Fruit fly (Drosophila melanogaster) whole organism, prepupa: ENCODE results near the gene BthD.

Experiments
- CG10631 ChIP-seq: fragments of 200-800 bp; sonication (Bioruptor generic); optimal IDR thresholded peaks from 2 replicates; lab custom pipeline; 2016; ENCODE audit warnings: missing biosample characterization, missing genetic modification characterization
- CG11294 ChIP-seq: fragments of 200-800 bp; sonication (Bioruptor generic); IDR thresholded peaks from 2 replicates; pipeline ENCODE4 v1.3.6; 2022; ENCODE audit warnings: missing biosample characterization, missing genetic modification characterization
- CG15336 ChIP-seq: fragments of 200-800 bp; sonication (Bioruptor generic); IDR thresholded peaks from 2 replicates; pipeline ENCODE4 v1.3.6; 2022; ENCODE audit warnings: missing biosample characterization, missing genetic modification characterization
- CG1621 ChIP-seq: fragments of 200-800 bp; sonication (Bioruptor generic); optimal IDR thresholded peaks from 3 replicates; lab custom pipeline; 2018; ENCODE audit warnings: missing biosample characterization, mild to moderate bottlenecking, missing genetic modification characterization
- CG16779 ChIP-seq: fragments of 200-800 bp; sonication (Bioruptor generic); optimal IDR thresholded peaks from 3 replicates; lab custom pipeline; 2017; ENCODE audit warnings: missing biosample characterization, mild to moderate bottlenecking, missing genetic modification characterization
- CG3032 ChIP-seq: fragments of 200-800 bp; optimal IDR thresholded peaks from 2 replicates; lab custom pipeline; 2019; ENCODE audit warnings: missing biosample characterization, mild to moderate bottlenecking, missing genetic modification characterization, moderate library complexity
- CG31627 ChIP-seq: fragments of 200-800 bp; sonication (Bioruptor generic); optimal IDR thresholded peaks from 3 replicates; lab custom pipeline; 2016; ENCODE audit warnings: missing biosample characterization, missing genetic modification characterization
- CG3919 ChIP-seq: fragments of 200-800 bp; sonication (Bioruptor generic); optimal IDR thresholded peaks from 3 replicates; lab custom pipeline; 2016; ENCODE audit warnings: missing biosample characterization, missing genetic modification characterization
- CG4318 ChIP-seq: fragments of 200-800 bp; sonication (Bioruptor generic); optimal IDR thresholded peaks from 3 replicates; lab custom pipeline; 2017; ENCODE audit warnings: missing biosample characterization, mild to moderate bottlenecking, missing genetic modification characterization
- CG6163 ChIP-seq: fragments of 200-800 bp; sonication (Bioruptor generic); IDR thresholded peaks from 3 replicates; pipeline ENCODE4 v1.3.6; 2022; ENCODE audit warnings: missing biosample characterization, missing genetic modification characterization
- CG6276 ChIP-seq: fragments of 200-800 bp; sonication (Bioruptor generic); optimal IDR thresholded peaks from 2 replicates; lab custom pipeline; 2017; ENCODE audit warnings: missing biosample characterization, mild to moderate bottlenecking, missing genetic modification characterization
- CG6792 ChIP-seq: fragments of 200-800 bp; sonication (Bioruptor generic); optimal IDR thresholded peaks from 3 replicates; lab custom pipeline; 2016; ENCODE audit warnings: missing biosample characterization, missing genetic modification characterization
- CG6808 ChIP-seq: fragments of 200-800 bp; sonication (Bioruptor generic); optimal IDR thresholded peaks from 3 replicates; lab custom pipeline; 2017; ENCODE audit warnings: missing biosample characterization, missing genetic modification characterization, mild to moderate bottlenecking, moderate library complexity, missing genetic modification reagents
- CG6854 ChIP-seq: fragments of 200-800 bp; sonication (Bioruptor generic); optimal IDR thresholded peaks from 2 replicates; lab custom pipeline; 2017; ENCODE audit warnings: missing biosample characterization, mild to moderate bottlenecking, missing genetic modification characterization
- CG7368 ChIP-seq: fragments of 200-800 bp; sonication (Bioruptor generic); optimal IDR thresholded peaks from 3 replicates; lab custom pipeline; 2016; ENCODE audit warnings: missing biosample characterization, missing genetic modification characterization
- CG8119 ChIP-seq: fragments of 200-800 bp; sonication (Bioruptor generic); IDR thresholded peaks from 3 replicates; pipeline ENCODE4 v1.3.6; 2022; ENCODE audit warnings: missing biosample characterization, missing genetic modification characterization
- CG8319 ChIP-seq: fragments of 200-800 bp; sonication (Bioruptor generic); optimal IDR thresholded peaks from 3 replicates; lab custom pipeline; 2016; ENCODE audit warnings: missing biosample characterization, missing genetic modification characterization
- CG8632 ChIP-seq: fragments of 200-800 bp; sonication (Bioruptor generic); optimal IDR thresholded peaks from 3 replicates; lab custom pipeline; 2016; ENCODE audit warnings: missing biosample characterization, missing genetic modification characterization
- CG9139 ChIP-seq: fragments of 200-800 bp; sonication (Bioruptor generic); optimal IDR thresholded peaks from 3 replicates; lab custom pipeline; 2017; ENCODE audit warnings: missing biosample characterization, mild to moderate bottlenecking, missing genetic modification characterization
- Eip75B ChIP-seq: fragments of 200-800 bp; sonication (Bioruptor generic); optimal IDR thresholded peaks from 3 replicates; lab custom pipeline; 2016; ENCODE audit warnings: missing biosample characterization, missing genetic modification characterization
- Eip78C ChIP-seq: fragments of 200-800 bp; sonication (Bioruptor generic); peaks from one replicate; lab custom pipeline; 2016; ENCODE audit warnings: missing biosample characterization, missing genetic modification characterization
- Eip93F ChIP-seq: fragments of 200-800 bp; sonication (Bioruptor generic); optimal IDR thresholded peaks from 2 replicates; lab custom pipeline; 2016; ENCODE audit warnings: missing biosample characterization, mild to moderate bottlenecking, missing genetic modification characterization
- Ets21C ChIP-seq: fragments of 200-800 bp; sonication (Bioruptor generic); optimal IDR thresholded peaks from 3 replicates; lab custom pipeline; 2016; ENCODE audit warnings: missing biosample characterization, missing genetic modification characterization
- Hr4 ChIP-seq: fragments of 200-800 bp; sonication (Bioruptor generic); optimal IDR thresholded peaks from 3 replicates; lab custom pipeline; 2016; ENCODE audit warnings: missing biosample characterization, missing genetic modification characterization
- Met ChIP-seq: fragments of 200-800 bp; sonication (Bioruptor generic); optimal IDR thresholded peaks from 3 replicates; lab custom pipeline; 2016; ENCODE audit warnings: missing biosample characterization, missing genetic modification characterization
- OdsH ChIP-seq: fragments of 200-800 bp; sonication (Bioruptor generic); optimal IDR thresholded peaks from 3 replicates; lab custom pipeline; 2016; ENCODE audit warnings: missing biosample characterization, missing genetic modification characterization
- Smox ChIP-seq: fragments of 200-800 bp; sonication (Bioruptor generic); optimal IDR thresholded peaks from 3 replicates; lab custom pipeline; 2016; ENCODE audit warnings: missing biosample characterization, missing genetic modification characterization
- Sox102F ChIP-seq: fragments of 200-800 bp; sonication (Bioruptor generic); optimal IDR thresholded peaks from 2 replicates; lab custom pipeline; 2016; ENCODE audit warnings: missing biosample characterization, mild to moderate bottlenecking, missing genetic modification characterization
- Sox14 ChIP-seq: fragments of 200-800 bp; sonication (Bioruptor generic); optimal IDR thresholded peaks from 3 replicates; lab custom pipeline; 2016; ENCODE audit warnings: missing biosample characterization, missing genetic modification characterization
- achi ChIP-seq: fragments of 200-800 bp; sonication (Bioruptor generic); optimal IDR thresholded peaks from 3 replicates; lab custom pipeline; 2016; ENCODE audit warnings: missing biosample characterization, missing genetic modification characterization
- acj6 ChIP-seq: fragments of 200-800 bp; sonication (Bioruptor generic); optimal IDR thresholded peaks from 3 replicates; lab custom pipeline; 2016; ENCODE audit warnings: missing biosample characterization, missing genetic modification characterization
- cyc ChIP-seq: fragments of 200-800 bp; sonication (Bioruptor generic); optimal IDR thresholded peaks from 3 replicates; lab custom pipeline; 2016; ENCODE audit warnings: missing biosample characterization, missing genetic modification characterization
- dac ChIP-seq: fragments of 200-800 bp; sonication (Bioruptor generic); optimal IDR thresholded peaks from 2 replicates; lab custom pipeline; 2017; ENCODE audit warnings: missing biosample characterization, mild to moderate bottlenecking, missing genetic modification characterization
- fd59A ChIP-seq: fragments of 200-800 bp; sonication (Bioruptor generic); optimal IDR thresholded peaks from 2 replicates; lab custom pipeline; 2017; ENCODE audit warnings: missing biosample characterization, mild to moderate bottlenecking, missing genetic modification characterization, missing genetic modification reagents
- fd85E ChIP-seq: fragments of 200-800 bp; sonication (Bioruptor generic); optimal IDR thresholded peaks from 3 replicates; lab custom pipeline; 2016; ENCODE audit warnings: missing biosample characterization, missing genetic modification characterization
- fkh ChIP-seq: fragments of 200-800 bp; sonication (Bioruptor generic); optimal IDR thresholded peaks from 3 replicates; lab custom pipeline; 2017; ENCODE audit warnings: missing biosample characterization, mild to moderate bottlenecking, missing genetic modification characterization, moderate library complexity
- net ChIP-seq: fragments of 200-800 bp; sonication (Bioruptor generic); optimal IDR thresholded peaks from 3 replicates; lab custom pipeline; 2016; ENCODE audit warnings: missing biosample characterization, missing genetic modification characterization
- pdm3 ChIP-seq: fragments of 200-800 bp; sonication (Bioruptor generic); optimal IDR thresholded peaks from 3 replicates; lab custom pipeline; 2016; ENCODE audit warnings: missing biosample characterization, missing genetic modification characterization
- spab ChIP-seq: fragments of 200-800 bp; sonication (Bioruptor generic); optimal IDR thresholded peaks from 2 replicates; lab custom pipeline; 2017; ENCODE audit warnings: missing biosample characterization, mild to moderate bottlenecking, missing genetic modification characterization, missing genetic modification reagents
- ss ChIP-seq, 2 experiments: fragments of 200-800 bp; sonication (Bioruptor generic); optimal IDR thresholded peaks; 2 replicates in 1 of 2; 3 replicates in 1 of 2; lab custom pipeline; 2017 to 2018; ENCODE audit warnings: mild to moderate bottlenecking in 2 of 2, missing biosample characterization in 2 of 2, missing genetic modification characterization in 2 of 2, moderate library complexity in 1 of 2
- svp ChIP-seq: fragments of 200-800 bp; sonication (Bioruptor generic); peaks from one replicate; lab custom pipeline; 2016; ENCODE audit warnings: missing biosample characterization, missing genetic modification characterization
- vri ChIP-seq: fragments of 200-800 bp; sonication (Bioruptor generic); optimal IDR thresholded peaks from 3 replicates; lab custom pipeline; 2016; ENCODE audit warnings: missing biosample characterization, mild to moderate bottlenecking, missing genetic modification characterization

BthD gene

DNA sequence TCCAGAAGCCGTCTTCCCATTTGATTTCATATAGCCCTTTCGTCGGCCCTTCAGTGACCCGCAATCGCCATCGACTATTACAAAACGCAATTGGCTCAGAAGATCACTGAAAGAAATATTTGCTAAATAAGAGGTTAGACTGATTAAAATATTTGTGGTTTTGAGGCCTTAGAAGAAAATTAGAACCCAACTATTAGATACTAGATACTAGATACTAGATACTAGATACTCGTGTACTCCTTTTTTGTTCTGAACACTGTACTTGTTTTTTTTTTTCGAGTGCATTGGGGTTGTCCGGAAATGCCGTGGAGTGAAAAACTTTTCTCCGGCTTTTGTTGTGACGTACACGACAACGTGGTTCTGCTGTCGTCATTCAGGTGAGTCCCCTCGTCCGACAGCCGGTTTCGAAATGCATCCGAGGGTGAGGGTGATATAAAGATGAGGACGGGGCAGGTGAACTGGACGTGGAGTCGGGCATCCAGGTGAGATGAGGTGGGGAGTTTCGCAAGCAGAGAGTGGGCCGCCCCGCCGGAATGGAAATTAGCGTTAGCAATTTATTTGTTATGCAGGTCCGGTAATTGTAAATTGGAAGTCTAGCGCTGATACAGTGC lies 18.5 kb downstream of the BthD start (continued):
- TF ChIP-seq Ets21C (GFP tag; lab: Kevin White, UChicago) (peak; percentile 36), acj6 (GFP tag; lab: Kevin White, UChicago) (peak; percentile 31), Eip78C (GFP tag; lab: Kevin White, UChicago) (peak; percentile 78), CG3919 (GFP tag; lab: Kevin White, UChicago) (peak; percentile 46), CG1621 (tag; lab: Kevin White, UChicago) (no peak), CG8119 (0 out of 3 replicates have a peak, but pooled peaks have one; percentile 31), achi (GFP tag; lab: Kevin White, UChicago) (peak; percentile 47), vri (peak; percentile 3), CG11294 (GFP tag; lab: Robert Waterston, UW) (no peak), CG15336 (GFP tag; lab: Robert Waterston, UW) (peak; percentile 49; the same call in 1 of the 2 replicates), CG9139 (GFP tag; lab: Kevin White, UChicago) (no peak), cyc (GFP tag; lab: Kevin White, UChicago) (peak; percentile 58), spab (no peak), CG10631 (peak; percentile 21), Sox102F (GFP tag; lab: Kevin White, UChicago) (peak; percentile 40), Sox14 (GFP tag; lab: Kevin White, UChicago) (peak; percentile 30), Met (GFP tag; lab: Kevin White, UChicago) (peak; percentile 51), Eip75B (GFP tag; lab: Kevin White, UChicago) (peak; percentile 36), CG6854 (GFP tag; lab: Kevin White, UChicago) (no peak), pdm3 (GFP tag; lab: Kevin White, UChicago) (peak; percentile 54), CG7368 (no peak), fd59A (no peak), CG8632 (GFP tag; lab: Kevin White, UChicago) (peak; percentile 34), dac (GFP tag; lab: Kevin White, UChicago) (no peak)

DNA sequence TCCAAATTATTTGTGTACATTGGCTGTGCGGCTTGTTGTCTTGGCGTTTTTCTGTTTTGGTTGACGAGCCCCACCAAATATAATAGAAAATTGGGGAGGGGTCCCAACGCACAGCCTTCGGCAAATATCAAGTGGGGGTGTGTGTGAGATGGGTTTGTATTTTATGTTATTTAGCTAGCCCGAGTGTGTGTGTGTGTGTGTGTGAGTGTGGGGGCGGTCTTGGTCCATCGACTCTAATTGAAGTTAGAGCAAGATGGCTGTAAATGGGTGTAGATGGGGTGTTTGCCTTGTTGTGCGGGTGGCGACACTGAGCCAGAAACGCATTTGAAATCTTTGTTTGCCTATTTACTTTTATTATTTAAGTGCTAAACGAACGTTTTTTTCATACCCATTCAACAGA lies 20.7 kb downstream of the BthD start:
- TF ChIP-seq Eip93F (GFP tag; lab: Kevin White, UChicago) (no peak), CG6163 (GFP tag; lab: Robert Waterston, UW) (no peak), fkh (GFP tag; lab: Kevin White, UChicago) (peak; percentile 78), fd85E (GFP tag; lab: Kevin White, UChicago) (no peak), Hr4 (GFP tag; lab: Kevin White, UChicago) (no peak)

DNA sequence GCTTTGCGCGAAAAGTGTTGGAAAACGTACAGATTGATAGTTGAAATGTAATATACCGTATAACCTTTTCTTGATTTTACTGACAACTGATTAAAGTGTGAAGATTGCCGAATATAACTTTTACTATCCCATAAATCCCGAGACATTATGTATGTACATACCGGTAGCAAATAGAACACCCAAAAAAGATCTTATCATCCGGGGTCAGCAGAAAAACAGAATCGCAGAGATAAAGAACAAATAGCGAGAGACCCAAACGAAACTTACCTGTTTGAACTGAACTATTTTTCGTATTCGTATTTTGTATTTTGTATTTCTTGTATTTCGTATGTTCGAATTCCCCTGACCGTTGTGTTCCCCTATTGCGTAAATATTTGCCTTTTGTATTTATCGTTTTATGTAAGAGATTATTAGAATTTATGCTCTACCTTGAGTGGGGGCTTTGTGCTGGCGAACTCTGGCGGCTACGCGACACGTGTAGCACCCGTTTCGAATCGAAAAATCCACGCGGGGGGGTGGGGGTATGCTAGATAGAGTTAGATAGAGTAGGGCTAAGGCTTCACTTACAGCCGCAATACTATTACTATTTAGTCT lies 21.5 kb downstream of the BthD start:
- TF ChIP-seq fkh (GFP tag; lab: Kevin White, UChicago) (peak; percentile 35), CG3032 (tag; lab: Kevin White, UChicago) (no peak)

DNA sequence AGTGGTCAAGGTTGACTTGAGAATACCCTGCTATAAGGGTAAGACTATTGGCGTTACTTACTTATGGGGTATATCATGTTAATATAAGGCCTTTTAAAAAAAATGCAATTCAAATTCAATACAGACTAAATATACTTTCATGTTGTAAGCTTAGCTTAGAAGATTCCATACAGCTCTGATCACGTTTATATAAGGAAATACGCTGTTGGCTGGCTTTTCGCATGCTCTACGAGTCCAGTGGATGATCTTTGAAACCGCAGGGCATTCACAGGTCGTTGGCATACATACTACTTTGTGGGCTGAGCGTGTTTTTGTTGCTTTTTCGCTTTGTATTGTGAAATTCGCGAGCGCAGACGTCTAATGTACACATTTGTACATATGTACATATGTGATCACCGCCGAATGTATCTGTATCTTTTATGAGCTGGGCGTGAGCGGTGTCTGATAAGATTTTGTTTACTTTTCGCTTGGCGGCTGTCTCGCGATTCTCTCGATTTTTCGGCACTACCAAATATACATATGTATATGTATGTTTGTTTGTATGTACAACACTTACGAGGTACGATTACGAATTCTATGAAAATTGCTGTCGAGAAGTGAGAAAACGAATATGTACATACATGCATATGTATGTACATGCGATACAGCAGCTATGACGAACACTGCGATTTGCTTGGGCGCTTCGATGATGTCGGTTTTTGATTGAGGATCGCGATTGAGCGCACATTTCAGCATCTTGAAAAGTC lies 22.5 kb downstream of the BthD start:
- TF ChIP-seq CG8319 (GFP tag; lab: Kevin White, UChicago) = no peak
- TF ChIP-seq CG31627 = peak; percentile 51
- TF ChIP-seq CG4318 (GFP tag; lab: Kevin White, UChicago) = no peak
- TF ChIP-seq ss (GFP tag; optimal IDR thresholded peaks at IDR 0.05; lab: Kevin White, UChicago) = no peak
- TF ChIP-seq CG6808 (GFP tag; lab: Kevin White, UChicago) = no peak
- TF ChIP-seq Eip78C (GFP tag; lab: Kevin White, UChicago) = peak; percentile 71
- peak; percentile 21 for TF ChIP-seq CG6792 (GFP tag; lab: Kevin White, UChicago)
- no peak for TF ChIP-seq CG9139 (GFP tag; lab: Kevin White, UChicago)
- TF ChIP-seq Met (GFP tag; lab: Kevin White, UChicago) = peak; percentile 70
- TF ChIP-seq fkh (GFP tag; lab: Kevin White, UChicago) = peak; percentile 92
- peak; percentile 47 for TF ChIP-seq Eip75B (GFP tag; lab: Kevin White, UChicago)
- peak; percentile 52 for TF ChIP-seq Hr4 (GFP tag; lab: Kevin White, UChicago)
- TF ChIP-seq net (GFP tag; lab: Kevin White, UChicago) = no peak
- TF ChIP-seq CG16779 (tag; lab: Kevin White, UChicago) = no peak
- TF ChIP-seq Smox = peak; percentile 24
- no peak for TF ChIP-seq CG6276 (GFP tag; lab: Kevin White, UChicago)
- TF ChIP-seq OdsH (GFP tag; lab: Kevin White, UChicago) = peak; percentile 37
- TF ChIP-seq cyc (GFP tag; lab: Kevin White, UChicago) = peak; percentile 46
- TF ChIP-seq svp (GFP tag; lab: Kevin White, UChicago) = peak; percentile 94
- TF ChIP-seq Eip93F (GFP tag; lab: Kevin White, UChicago) = no peak
- TF ChIP-seq vri = peak; percentile 63
- no peak for TF ChIP-seq CG7368
